Worm (Caenorhabditis elegans) whole organism, L3 larva: ENCODE results near the gene atic-1.

Experiments
- R02D3.7 ChIP-seq: fragments of 150-350 bp; optimal IDR thresholded peaks from 2 replicates; lab custom pipeline; 2014; ENCODE audit warnings: missing biosample characterization, missing genetic modification characterization
- aly-2 ChIP-seq: fragments of 150-350 bp; optimal IDR thresholded peaks from 2 replicates; lab custom pipeline; 2014; ENCODE audit warnings: missing biosample characterization, missing genetic modification characterization
- ama-1 ChIP-seq: fragments of 150-350 bp; optimal IDR thresholded peaks from 2 replicates; lab custom pipeline; 2018
- ceh-16 ChIP-seq: sonication (generic microtip); optimal IDR thresholded peaks from 2 replicates; lab custom pipeline; 2017; ENCODE audit warnings: missing biosample characterization, missing genetic modification characterization
- ceh-28 ChIP-seq: fragments of 150-350 bp; optimal IDR thresholded peaks from 2 replicates; lab custom pipeline; 2014; ENCODE audit warnings: missing biosample characterization, missing genetic modification reagents, missing genetic modification characterization
- ceh-82 ChIP-seq: fragments of 150-350 bp; optimal IDR thresholded peaks from 2 replicates; lab custom pipeline; 2014; ENCODE audit warnings: missing biosample characterization, missing genetic modification characterization
- ceh-9 ChIP-seq: sonication (generic microtip); optimal IDR thresholded peaks from 2 replicates; lab custom pipeline; 2018; ENCODE audit warnings: missing biosample characterization, missing genetic modification characterization
- daf-12 ChIP-seq: fragments of 150-350 bp; optimal IDR thresholded peaks from 2 replicates; lab custom pipeline; 2014; ENCODE audit warnings: missing biosample characterization, missing genetic modification reagents, missing genetic modification characterization
- egl-27 ChIP-seq: sonication (generic microtip); optimal IDR thresholded peaks from 4 replicates; lab custom pipeline; 2017; ENCODE audit warnings: missing biosample characterization, missing genetic modification reagents, missing genetic modification characterization
- egl-5 ChIP-seq: fragments of 150-350 bp; optimal IDR thresholded peaks from 2 replicates; lab custom pipeline; 2017; ENCODE audit warnings: missing biosample characterization, missing genetic modification reagents, missing genetic modification characterization, inconsistent platforms
- elt-1 ChIP-seq: fragments of 150-350 bp; optimal IDR thresholded peaks from 2 replicates; lab custom pipeline; 2014; ENCODE audit warnings: missing biosample characterization, missing genetic modification characterization
- elt-2 ChIP-seq: sonication (generic microtip); optimal IDR thresholded peaks from 2 replicates; lab custom pipeline; 2016; ENCODE audit warnings: missing genetic modification reagents, mild to moderate bottlenecking, missing genetic modification characterization, missing compliant biosample characterization
- eor-1 ChIP-seq, 2 experiments: fragments of 150-350 bp; optimal IDR thresholded peaks; 2 replicates each; lab custom pipeline; 2014 to 2018; ENCODE audit warnings: missing biosample characterization in 2 of 2, missing genetic modification characterization in 2 of 2
- fkh-10 ChIP-seq: sonication (generic microtip); optimal IDR thresholded peaks from 2 replicates; lab custom pipeline; 2017; ENCODE audit warnings: missing biosample characterization, missing genetic modification reagents, missing genetic modification characterization
- fkh-2 ChIP-seq: fragments of 150-350 bp; optimal IDR thresholded peaks from 2 replicates; lab custom pipeline; 2014; ENCODE audit warnings: missing biosample characterization, missing genetic modification reagents, missing genetic modification characterization
- fos-1 ChIP-seq: fragments of 150-350 bp; optimal IDR thresholded peaks from 2 replicates; lab custom pipeline; 2014; ENCODE audit warnings: missing biosample characterization, missing genetic modification characterization
- hmg-11 ChIP-seq: sonication (generic microtip); optimal IDR thresholded peaks from 2 replicates; lab custom pipeline; 2016; ENCODE audit warnings: missing genetic modification characterization, missing compliant biosample characterization
- lin-39 ChIP-seq: fragments of 150-350 bp; optimal IDR thresholded peaks from 2 replicates; lab custom pipeline; 2018; ENCODE audit warnings: missing biosample characterization, missing genetic modification reagents, missing genetic modification characterization
- lsy-12 ChIP-seq: sonication (generic microtip); optimal IDR thresholded peaks from 2 replicates; lab custom pipeline; 2016; ENCODE audit warnings: mild to moderate bottlenecking, missing genetic modification characterization, missing compliant biosample characterization
- mml-1 ChIP-seq: fragments of 150-350 bp; sonication (generic microtip); optimal IDR thresholded peaks from 3 replicates; lab custom pipeline; 2014; ENCODE audit warnings: missing biosample characterization, missing genetic modification characterization
- nfya-1 ChIP-seq: sonication (generic microtip); optimal IDR thresholded peaks from 2 replicates; lab custom pipeline; 2017; ENCODE audit warnings: missing genetic modification characterization, mild to moderate bottlenecking, missing compliant biosample characterization, antibody characterized with exemption, moderate library complexity; ENCODE audit not compliant: insufficient read depth
- nhr-12 ChIP-seq: fragments of 150-350 bp; optimal IDR thresholded peaks from 2 replicates; lab custom pipeline; 2014; ENCODE audit warnings: missing biosample characterization, missing genetic modification characterization
- nhr-23 ChIP-seq: fragments of 150-350 bp; optimal IDR thresholded peaks from 2 replicates; lab custom pipeline; 2014; ENCODE audit warnings: missing biosample characterization, missing genetic modification reagents, missing genetic modification characterization
- nhr-25 ChIP-seq: sonication (generic microtip); optimal IDR thresholded peaks from 2 replicates; lab custom pipeline; 2017; ENCODE audit warnings: missing biosample characterization, missing genetic modification characterization
- nhr-43 ChIP-seq: sonication (generic microtip); optimal IDR thresholded peaks from 2 replicates; lab custom pipeline; 2016; ENCODE audit warnings: mild to moderate bottlenecking, missing genetic modification characterization, missing compliant biosample characterization; ENCODE audit not compliant: poor library complexity, severe bottlenecking
- nhr-67 ChIP-seq: fragments of 150-350 bp; optimal IDR thresholded peaks from 2 replicates; lab custom pipeline; 2014; ENCODE audit warnings: missing biosample characterization, missing genetic modification characterization
- nhr-76 ChIP-seq: fragments of 150-350 bp; sonication (generic microtip); optimal IDR thresholded peaks from 5 replicates; lab custom pipeline; 2014; ENCODE audit warnings: missing biosample characterization, missing genetic modification characterization
- nhr-77 ChIP-seq: fragments of 150-350 bp; optimal IDR thresholded peaks from 2 replicates; lab custom pipeline; 2014; ENCODE audit warnings: missing biosample characterization, missing genetic modification characterization
- pha-4 ChIP-seq: fragments of 150-350 bp; optimal IDR thresholded peaks from 2 replicates; lab custom pipeline; 2014; ENCODE audit warnings: missing biosample characterization, missing genetic modification reagents, missing genetic modification characterization
- pqm-1 ChIP-seq: fragments of 150-350 bp; optimal IDR thresholded peaks from 2 replicates; lab custom pipeline; 2017; ENCODE audit warnings: missing biosample characterization, missing genetic modification characterization, inconsistent platforms
- sea-2 ChIP-seq: fragments of 150-350 bp; sonication (generic microtip); optimal IDR thresholded peaks from 4 replicates; lab custom pipeline; 2014; ENCODE audit warnings: missing biosample characterization, missing genetic modification reagents, missing genetic modification characterization
- skn-1 ChIP-seq: fragments of 150-350 bp; optimal IDR thresholded peaks from 2 replicates; lab custom pipeline; 2014; ENCODE audit warnings: missing biosample characterization, missing genetic modification characterization
- tbx-2 ChIP-seq: sonication (generic microtip); optimal IDR thresholded peaks from 2 replicates; lab custom pipeline; 2016; ENCODE audit warnings: mild to moderate bottlenecking, missing genetic modification characterization, missing compliant biosample characterization
- unc-39 ChIP-seq: sonication (generic microtip); optimal IDR thresholded peaks from 4 replicates; lab custom pipeline; 2017; ENCODE audit warnings: missing biosample characterization, missing genetic modification characterization
- unc-62 ChIP-seq: fragments of 150-350 bp; sonication (generic microtip); optimal IDR thresholded peaks from 4 replicates; lab custom pipeline; 2014; ENCODE audit warnings: missing biosample characterization, missing genetic modification reagents, missing genetic modification characterization
- zag-1 ChIP-seq: fragments of 150-350 bp; optimal IDR thresholded peaks from 2 replicates; lab custom pipeline; 2014; ENCODE audit warnings: missing biosample characterization, missing genetic modification characterization
- ztf-11 ChIP-seq: fragments of 150-350 bp; optimal IDR thresholded peaks from 2 replicates; lab custom pipeline; 2014; ENCODE audit warnings: missing biosample characterization, missing genetic modification characterization
- ztf-4 ChIP-seq: fragments of 150-350 bp; optimal IDR thresholded peaks from 2 replicates; lab custom pipeline; 2014; ENCODE audit warnings: missing biosample characterization, missing genetic modification characterization

The atic-1 gene

DNA sequence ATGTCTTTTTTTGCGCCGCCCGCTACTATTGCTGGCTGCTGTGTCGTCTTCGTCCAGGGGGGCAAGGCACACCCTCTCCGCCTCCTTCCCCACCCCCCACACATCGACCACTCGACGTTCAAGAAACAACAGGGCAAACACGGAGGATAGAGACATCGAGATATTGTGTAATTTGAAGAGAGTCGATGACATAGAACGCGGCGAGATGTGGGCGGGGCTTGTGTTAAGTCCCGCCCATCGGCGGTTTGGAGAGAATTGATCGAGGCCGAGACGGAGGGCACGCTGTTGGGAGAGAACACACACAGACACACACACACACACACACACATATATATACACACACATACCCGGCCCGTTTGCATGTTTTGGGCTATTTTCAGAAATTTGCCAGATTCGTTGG, 36.2 kb upstream of the atic-1 start (continued):
- TF ChIP-seq nhr-23 (tag; lab: Kevin White, UChicago): peak; percentile 49
- no peak for TF ChIP-seq nhr-76 (tag; lab: Kevin White, UChicago)
- no peak for TF ChIP-seq ceh-82 (tag; lab: Kevin White, UChicago)
- no peak for TF ChIP-seq nhr-12 (tag; lab: Kevin White, UChicago)
- no peak for TF ChIP-seq nhr-67
- no peak for TF ChIP-seq eor-1 (tag; optimal IDR thresholded peaks at IDR 0.05; lab: Kevin White, UChicago)
- no peak for TF ChIP-seq mml-1 (tag; lab: Kevin White, UChicago)
- no peak for TF ChIP-seq egl-5 (tag; lab: Kevin White, UChicago)
- no peak for TF ChIP-seq nhr-77 (tag; lab: Kevin White, UChicago)
- no peak for TF ChIP-seq egl-27 (tag; lab: Kevin White, UChicago)
- TF ChIP-seq zag-1 (tag; lab: Kevin White, UChicago): no peak
- peak; percentile 70 for TF ChIP-seq pha-4 (tag; lab: Kevin White, UChicago)
- no peak for TF ChIP-seq aly-2
- TF ChIP-seq, all 47 proteins: peak for 18

DNA sequence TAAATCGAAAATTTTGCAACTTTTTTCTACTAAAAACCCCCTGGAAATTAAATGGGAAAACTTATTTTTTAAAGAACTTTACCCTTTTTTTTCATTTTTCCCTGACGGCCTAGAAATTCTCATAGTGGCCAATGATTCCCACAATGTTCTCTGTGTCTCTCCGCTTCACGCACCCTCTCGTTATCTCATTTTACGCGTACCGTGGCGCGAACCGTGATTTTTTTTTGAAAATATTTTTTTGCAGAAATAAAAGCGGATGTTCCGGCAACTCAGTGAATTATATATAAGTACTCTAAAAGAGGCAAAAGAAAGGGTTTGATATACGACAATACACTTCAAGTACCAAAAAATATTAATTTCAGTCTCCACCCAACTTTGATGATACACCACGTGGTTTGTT, 35.4 kb upstream of the atic-1 start, which contains the start of gene C06A6.2:
TSS of gene C06A6.2 (plus strand) at position 237 of the 400 bp plus-strand sequence.
- TF ChIP-seq nfya-1 (tag; lab: Kevin White, UChicago): peak; percentile 0
- TF ChIP-seq unc-62 (GFP tag; lab: Kevin White, UChicago): no peak
- no peak for TF ChIP-seq elt-1
- TF ChIP-seq ceh-9: no peak
- TF ChIP-seq nhr-43 (tag; lab: Kevin White, UChicago): no peak
- no peak for TF ChIP-seq ztf-4 (tag; lab: Kevin White, UChicago)
- TF ChIP-seq tbx-2 (tag; lab: Kevin White, UChicago): no peak

DNA sequence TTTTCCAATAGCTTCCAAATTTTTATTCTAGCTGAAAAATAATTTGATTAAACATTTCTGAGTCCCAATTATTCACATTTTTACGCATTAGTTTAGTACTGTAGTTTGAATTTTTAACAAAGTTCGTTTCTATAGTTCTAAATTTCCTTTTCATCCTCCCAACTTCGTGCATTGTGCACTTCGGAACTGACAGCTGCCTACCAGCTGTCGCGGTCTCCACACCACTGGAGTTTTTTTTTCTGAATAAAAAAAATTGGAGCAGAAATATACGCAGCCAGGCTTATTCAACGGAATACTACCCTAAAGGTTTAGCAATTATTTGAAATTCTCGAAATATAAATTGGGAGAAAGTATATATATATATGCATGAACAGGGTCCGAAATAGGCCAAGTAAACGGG, 32.6 kb upstream of the atic-1 start:
- no peak for TF ChIP-seq pha-4 (tag; lab: Kevin White, UChicago)
- no peak for TF ChIP-seq nhr-23 (tag; lab: Kevin White, UChicago)
- no peak for TF ChIP-seq eor-1 (tag; optimal IDR thresholded peaks at IDR 0.05; lab: Kevin White, UChicago)
- no peak for TF ChIP-seq R02D3.7 (tag; lab: Kevin White, UChicago)
- no peak for TF ChIP-seq zag-1 (tag; lab: Kevin White, UChicago)
- no peak for TF ChIP-seq elt-2
- no peak for TF ChIP-seq pqm-1
- TF ChIP-seq lin-39 (tag; lab: Kevin White, UChicago): no peak
- TF ChIP-seq nhr-77 (tag; lab: Kevin White, UChicago): no peak
- no peak for TF ChIP-seq ceh-28 (tag; lab: Kevin White, UChicago)
- TF ChIP-seq nhr-76 (tag; lab: Kevin White, UChicago): no peak

DNA sequence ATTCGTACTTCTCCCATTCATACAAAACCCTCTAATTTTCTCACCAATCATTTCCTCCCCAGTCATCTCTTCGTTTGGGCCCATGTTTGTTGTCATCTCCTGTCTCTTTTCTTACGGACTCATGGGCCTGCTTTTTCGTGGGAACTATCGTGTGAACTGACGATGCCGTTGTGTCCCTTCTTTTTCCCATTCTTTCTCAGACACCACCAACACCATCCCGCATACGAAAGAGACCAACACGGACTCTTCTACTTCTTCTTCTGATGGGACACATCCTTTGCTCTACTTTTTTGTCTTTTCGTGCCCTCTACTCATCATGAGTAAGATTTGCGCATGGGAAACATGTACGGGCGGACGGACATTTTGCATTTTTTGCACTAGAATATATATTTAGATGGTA, 31.5 kb upstream of the atic-1 start:
- no peak for TF ChIP-seq fos-1 (tag; lab: Kevin White, UChicago)
- no peak for TF ChIP-seq daf-12 (tag; lab: Kevin White, UChicago)
- TF ChIP-seq fkh-2 (tag; lab: Kevin White, UChicago): no peak
- no peak for TF ChIP-seq nfya-1 (tag; lab: Kevin White, UChicago)
- TF ChIP-seq nhr-43 (tag; lab: Kevin White, UChicago): no peak
- no peak for TF ChIP-seq zag-1 (tag; lab: Kevin White, UChicago)
- no peak for TF ChIP-seq sea-2 (GFP tag; lab: Kevin White, UChicago)
- TF ChIP-seq, all 47 proteins: peak for 0

DNA sequence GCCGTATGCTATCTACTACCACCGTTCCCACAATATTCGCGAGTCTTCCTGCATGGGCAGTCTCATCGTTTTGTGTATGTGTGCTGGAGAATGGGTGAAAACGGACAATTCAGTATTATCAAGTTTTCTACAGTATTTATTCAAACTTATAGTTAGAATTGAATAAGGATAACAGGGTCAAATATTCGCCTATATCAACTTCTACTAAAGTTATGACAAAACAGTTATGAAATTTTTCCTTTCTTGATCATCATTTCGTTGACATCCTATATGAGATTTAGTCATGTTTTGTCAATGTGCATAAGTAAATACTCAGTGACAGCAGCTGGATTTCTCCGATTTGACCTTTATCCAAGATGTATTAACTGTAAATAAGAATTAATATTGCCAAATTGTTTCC, 30.5 kb upstream of the atic-1 start:
- TF ChIP-seq pha-4 (tag; lab: Kevin White, UChicago): no peak
- no peak for TF ChIP-seq ceh-82 (tag; lab: Kevin White, UChicago)
- no peak for TF ChIP-seq ama-1 (lab: Kevin White, UChicago)
- no peak for TF ChIP-seq skn-1 (tag; lab: Kevin White, UChicago)
- no peak for TF ChIP-seq ceh-16
- TF ChIP-seq tbx-2 (tag; lab: Kevin White, UChicago): no peak
- TF ChIP-seq lsy-12 (tag; lab: Kevin White, UChicago): no peak
- TF ChIP-seq eor-1 (tag; optimal IDR thresholded peaks at IDR 0.05; lab: Kevin White, UChicago): no peak
- no peak for TF ChIP-seq zag-1 (tag; lab: Kevin White, UChicago)
- TF ChIP-seq hmg-11 (tag; lab: Kevin White, UChicago): no peak
- TF ChIP-seq pqm-1: no peak
- TF ChIP-seq fkh-10 (GFP tag; lab: Kevin White, UChicago): no peak
- no peak for TF ChIP-seq ztf-11 (tag; lab: Kevin White, UChicago)
- no peak for TF ChIP-seq R02D3.7 (tag; lab: Kevin White, UChicago)
- TF ChIP-seq unc-39 (tag; lab: Kevin White, UChicago): no peak
- no peak for TF ChIP-seq nhr-43 (tag; lab: Kevin White, UChicago)
- TF ChIP-seq nhr-25: no peak
- TF ChIP-seq egl-5 (tag; lab: Kevin White, UChicago): no peak
